Worm (Caenorhabditis elegans) whole organism, young adult: Measurements from ENCODE around the gene ZK353.2.
A peak's percentile ranks its signal among the peaks of the same experiment; 100 is the strongest.

ENCODE experiments used
- B0336.3 ChIP-seq: fragments of 200-800 bp; sonication (Bioruptor generic); IDR thresholded peaks from 2 replicates; pipeline ENCODE4 v1.3.6; 2022; ENCODE audit warnings: missing genetic modification characterization, missing compliant biosample characterization
- C17E4.6 ChIP-seq: fragments of 200-800 bp; sonication (Bioruptor generic); IDR thresholded peaks from 2 replicates; pipeline ENCODE4 v1.3.6; 2022; ENCODE audit warnings: missing genetic modification reagents, missing genetic modification characterization, missing compliant biosample characterization
- F52B5.7 ChIP-seq: sonication (generic microtip); optimal IDR thresholded peaks from 2 replicates; lab custom pipeline; 2016; ENCODE audit warnings: mild to moderate bottlenecking, missing genetic modification characterization, missing compliant biosample characterization
- T07F8.4 ChIP-seq: sonication (generic microtip); optimal IDR thresholded peaks from 2 replicates; lab custom pipeline; 2016; ENCODE audit warnings: mild to moderate bottlenecking, missing genetic modification characterization, moderate library complexity, missing compliant biosample characterization
- Y53G8AR.9 ChIP-seq: fragments of 200-800 bp; sonication (Bioruptor generic); conservative IDR thresholded peaks from 2 replicates; pipeline ENCODE4 v1.3.6; 2022; ENCODE audit warnings: missing genetic modification reagents, missing genetic modification characterization, missing compliant biosample characterization
- Y56A3A.18 ChIP-seq: fragments of 200-800 bp; sonication (Bioruptor generic); IDR thresholded peaks from 2 replicates; pipeline ENCODE4 v1.3.6; 2022; ENCODE audit warnings: missing genetic modification reagents, missing genetic modification characterization, missing compliant biosample characterization
- Y79H2A.3 ChIP-seq: fragments of 200-800 bp; sonication (Bioruptor generic); conservative IDR thresholded peaks from 2 replicates; pipeline ENCODE4 v1.3.6; 2022; ENCODE audit warnings: missing genetic modification reagents, missing genetic modification characterization, missing compliant biosample characterization
- ZK185.1 ChIP-seq: sonication (generic microtip); optimal IDR thresholded peaks from 2 replicates; lab custom pipeline; 2016; ENCODE audit warnings: mild to moderate bottlenecking, missing genetic modification characterization, missing compliant biosample characterization; ENCODE audit not compliant: poor library complexity, severe bottlenecking
- akir-1 ChIP-seq: fragments of 200-800 bp; sonication (Bioruptor generic); optimal IDR thresholded peaks from 2 replicates; lab custom pipeline; 2018; ENCODE audit warnings: mild to moderate bottlenecking, missing genetic modification characterization, moderate library complexity, missing compliant biosample characterization
- bed-1 ChIP-seq: fragments of 200-800 bp; sonication (Bioruptor generic); IDR thresholded peaks from 2 replicates; pipeline ENCODE4 v1.3.6; 2022; ENCODE audit warnings: missing genetic modification reagents, missing genetic modification characterization, missing compliant biosample characterization
- cebp-1 ChIP-seq, 2 experiments: fragments of 200-800 bp in 1 of 2; sonication (Bioruptor generic) in 1 of 2; sonication (generic microtip) in 1 of 2; IDR thresholded peaks in 1 of 2; optimal IDR thresholded peaks in 1 of 2; 2 replicates each; pipeline versions ENCODE4 v1.3.6 to Lab custom; 2017 to 2022; ENCODE audit warnings: missing compliant biosample characterization in 2 of 2, missing genetic modification characterization in 2 of 2, mild to moderate bottlenecking in 1 of 2, missing genetic modification reagents in 1 of 2, moderate library complexity in 1 of 2
- ceh-100 ChIP-seq: fragments of 200-800 bp; sonication (Bioruptor generic); IDR thresholded peaks from 2 replicates; pipeline ENCODE4 v1.3.6; 2022; ENCODE audit warnings: missing genetic modification reagents, missing genetic modification characterization, missing compliant biosample characterization
- ceh-27 ChIP-seq: fragments of 200-800 bp; sonication (Bioruptor generic); optimal IDR thresholded peaks from 2 replicates; lab custom pipeline; 2018; ENCODE audit warnings: mild to moderate bottlenecking, missing genetic modification characterization, moderate library complexity, missing compliant biosample characterization
- ceh-79 ChIP-seq: sonication (generic microtip); optimal IDR thresholded peaks from 2 replicates; lab custom pipeline; 2017; ENCODE audit warnings: mild to moderate bottlenecking, missing genetic modification characterization, missing compliant biosample characterization
- dox-1 ChIP-seq: fragments of 200-800 bp; sonication (Bioruptor generic); IDR thresholded peaks from 2 replicates; pipeline ENCODE4 v1.3.6; 2022; ENCODE audit warnings: missing genetic modification reagents, missing genetic modification characterization, missing compliant biosample characterization
- efl-1 ChIP-seq: fragments of 150-350 bp; optimal IDR thresholded peaks from 2 replicates; lab custom pipeline; 2014; ENCODE audit warnings: missing biosample characterization, missing genetic modification reagents, missing genetic modification characterization
- ekl-4 ChIP-seq: fragments of 200-800 bp; sonication (Bioruptor generic); IDR thresholded peaks from 2 replicates; pipeline ENCODE4 v1.3.6; 2022; ENCODE audit warnings: missing genetic modification reagents, missing genetic modification characterization, missing compliant biosample characterization
- gei-17 ChIP-seq: fragments of 200-800 bp; sonication (Bioruptor generic); optimal IDR thresholded peaks from 2 replicates; lab custom pipeline; 2018; ENCODE audit warnings: mild to moderate bottlenecking, missing genetic modification characterization, missing compliant biosample characterization
- him-1 ChIP-seq: sonication (generic microtip); optimal IDR thresholded peaks from 2 replicates; lab custom pipeline; 2016; ENCODE audit warnings: missing genotype, missing genetic modification reagents, missing genetic modification characterization, missing compliant biosample characterization
- hmg-1.2 ChIP-seq: fragments of 200-800 bp; sonication (Bioruptor generic); IDR thresholded peaks from 2 replicates; pipeline ENCODE4 v1.3.6; 2022; ENCODE audit warnings: missing genetic modification reagents, missing genetic modification characterization, missing compliant biosample characterization
- let-607 ChIP-seq, 2 experiments: fragments of 200-800 bp in 1 of 2; sonication (Bioruptor generic) in 1 of 2; sonication (generic microtip) in 1 of 2; optimal IDR thresholded peaks; 2 replicates each; lab custom pipeline; 2016 to 2018; ENCODE audit warnings: mild to moderate bottlenecking in 2 of 2, missing compliant biosample characterization in 2 of 2, missing genetic modification characterization in 2 of 2, moderate library complexity in 2 of 2, missing genotype in 1 of 2
- lin-40 ChIP-seq: sonication (generic microtip); optimal IDR thresholded peaks from 2 replicates; lab custom pipeline; 2016; ENCODE audit warnings: missing genetic modification characterization, mild to moderate bottlenecking, missing compliant biosample characterization, missing genotype, missing genetic modification reagents
- madf-10 ChIP-seq: sonication (generic microtip); optimal IDR thresholded peaks from 2 replicates; lab custom pipeline; 2016; ENCODE audit warnings: mild to moderate bottlenecking, missing genetic modification characterization, missing compliant biosample characterization
- madf-3 ChIP-seq: fragments of 200-800 bp; sonication (Bioruptor generic); IDR thresholded peaks from 2 replicates; pipeline ENCODE4 v1.3.6; 2022; ENCODE audit warnings: missing genetic modification reagents, missing genetic modification characterization, missing compliant biosample characterization
- madf-6 ChIP-seq: fragments of 200-800 bp; sonication (Bioruptor generic); IDR thresholded peaks from 2 replicates; pipeline ENCODE4 v1.3.6; 2022; ENCODE audit warnings: missing genetic modification reagents, missing genetic modification characterization, missing compliant biosample characterization
- mel-28 ChIP-seq: sonication (generic microtip); optimal IDR thresholded peaks from 2 replicates; lab custom pipeline; 2016; ENCODE audit warnings: borderline replicate concordance, mild to moderate bottlenecking, missing genetic modification characterization, missing compliant biosample characterization
- mes-4 ChIP-seq: sonication (generic microtip); optimal IDR thresholded peaks from 2 replicates; lab custom pipeline; 2016; ENCODE audit warnings: missing genotype, missing genetic modification characterization, missing compliant biosample characterization
- mxl-1 ChIP-seq: sonication (generic microtip); optimal IDR thresholded peaks from 2 replicates; lab custom pipeline; 2016; ENCODE audit warnings: missing genetic modification characterization, missing compliant biosample characterization
- nfya-1 ChIP-seq: sonication (generic microtip); optimal IDR thresholded peaks from 2 replicates; lab custom pipeline; 2017; ENCODE audit warnings: antibody characterized with exemption, missing compliant biosample characterization, missing genetic modification characterization, borderline replicate concordance; ENCODE audit not compliant: insufficient read depth
- nfyb-1 ChIP-seq: fragments of 200-800 bp; sonication (Bioruptor generic); IDR thresholded peaks from 2 replicates; pipeline ENCODE4 v1.3.6; 2022; ENCODE audit warnings: missing genetic modification reagents, missing genetic modification characterization, missing compliant biosample characterization
- nhr-120 ChIP-seq: fragments of 200-800 bp; sonication (Bioruptor generic); IDR thresholded peaks from 2 replicates; pipeline ENCODE4 v1.3.6; 2022; ENCODE audit warnings: missing genetic modification characterization, missing compliant biosample characterization
- nhr-80 ChIP-seq: sonication (generic microtip); optimal IDR thresholded peaks from 2 replicates; lab custom pipeline; 2016; ENCODE audit warnings: missing genetic modification characterization, missing compliant biosample characterization
- nhr-90 ChIP-seq: sonication (generic microtip); optimal IDR thresholded peaks from 2 replicates; lab custom pipeline; 2016; ENCODE audit warnings: missing genotype, mild to moderate bottlenecking, missing genetic modification characterization, missing compliant biosample characterization
- rcor-1 ChIP-seq: fragments of 200-800 bp; sonication (Bioruptor generic); IDR thresholded peaks from 2 replicates; pipeline ENCODE4 v1.3.6; 2022; ENCODE audit warnings: missing genetic modification reagents, missing genetic modification characterization, missing compliant biosample characterization
- repo-1 ChIP-seq: sonication (generic microtip); optimal IDR thresholded peaks from 2 replicates; lab custom pipeline; 2017; ENCODE audit warnings: mild to moderate bottlenecking, missing genetic modification characterization, missing compliant biosample characterization
- rpc-1 ChIP-seq, 2 experiments: fragments of 150-350 bp in 1 of 2; sonication (generic microtip) in 1 of 2; optimal IDR thresholded peaks; 2 replicates each; lab custom pipeline; 2014 to 2018; ENCODE audit warnings: missing biosample characterization in 1 of 2, missing genetic modification characterization in 1 of 2, missing genetic modification reagents in 1 of 2, missing genotype in 1 of 2
- sea-2 ChIP-seq: fragments of 200-800 bp; sonication (Bioruptor generic); IDR thresholded peaks from 2 replicates; pipeline ENCODE4 v1.3.6; 2022; ENCODE audit warnings: missing genetic modification characterization, missing compliant biosample characterization
- snpc-1.3 ChIP-seq: sonication (generic microtip); optimal IDR thresholded peaks from 2 replicates; lab custom pipeline; 2017; ENCODE audit warnings: missing genetic modification characterization, mild to moderate bottlenecking, missing compliant biosample characterization, antibody characterized with exemption, moderate library complexity, missing genotype, missing genetic modification reagents; ENCODE audit not compliant: insufficient read depth
- snpc-4 ChIP-seq, 5 experiments: fragments of 150-350 bp in 1 of 5; sonication (generic microtip) in 4 of 5; optimal IDR thresholded peaks; 2 replicates each; lab custom pipeline; 2014 to 2018; ENCODE audit warnings: missing genetic modification characterization in 5 of 5, missing biosample characterization in 3 of 5, antibody characterized with exemption in 2 of 5, mild to moderate bottlenecking in 2 of 5, missing compliant biosample characterization in 2 of 5, missing genotype in 2 of 5, moderate library complexity in 2 of 5, missing genetic modification reagents in 1 of 5
- tbx-9 ChIP-seq: sonication (generic microtip); optimal IDR thresholded peaks from 2 replicates; lab custom pipeline; 2016; ENCODE audit warnings: borderline replicate concordance, missing genetic modification characterization, inconsistent platforms, missing compliant biosample characterization
- tlf-1 ChIP-seq: fragments of 200-800 bp; sonication (Bioruptor generic); optimal IDR thresholded peaks from 2 replicates; lab custom pipeline; 2018; ENCODE audit warnings: mild to moderate bottlenecking, missing genetic modification characterization, missing compliant biosample characterization
- unc-62 ChIP-seq: fragments of 150-350 bp; optimal IDR thresholded peaks from 2 replicates; lab custom pipeline; 2014; ENCODE audit warnings: missing biosample characterization, missing genetic modification reagents, missing genetic modification characterization
- zim-3 ChIP-seq: sonication (generic microtip); optimal IDR thresholded peaks from 2 replicates; lab custom pipeline; 2017; ENCODE audit warnings: mild to moderate bottlenecking, missing genetic modification characterization, moderate library complexity, missing compliant biosample characterization
- ztf-22 ChIP-seq: fragments of 200-800 bp; sonication (Bioruptor generic); optimal IDR thresholded peaks from 2 replicates; lab custom pipeline; 2018; ENCODE audit warnings: mild to moderate bottlenecking, missing genetic modification characterization, moderate library complexity, missing compliant biosample characterization
- ztf-28 ChIP-seq: fragments of 200-800 bp; sonication (Bioruptor generic); IDR thresholded peaks from 2 replicates; pipeline ENCODE4 v1.3.6; 2022; ENCODE audit warnings: missing genetic modification reagents, missing genetic modification characterization, missing compliant biosample characterization
- ztf-6 ChIP-seq: fragments of 200-800 bp; sonication (Bioruptor generic); IDR thresholded peaks from 2 replicates; pipeline ENCODE4 v1.3.6; 2022; ENCODE audit warnings: missing genetic modification reagents, missing genetic modification characterization, missing compliant biosample characterization

Gene ZK353.2

ce11 chrIII:8446940-8447403, 48.5 kb downstream of the ZK353.2 start, which contains the start of gene rpn-3:
Gene rpn-3, plus strand, starts transcription at chrIII:8447353.
- peak; percentile 68; the same call in 1 of the 2 replicates for TF ChIP-seq ztf-28 (GFP tag; lab: Robert Waterston, UW)
- TF ChIP-seq unc-62 (GFP tag; lab: Kevin White, UChicago) = peak; percentile 2
- no peak for TF ChIP-seq zim-3 (tag; lab: Kevin White, UChicago)
- TF ChIP-seq him-1 = no peak
- TF ChIP-seq ceh-27 (GFP tag; lab: Kevin White, UChicago) = peak; percentile 90
- TF ChIP-seq tlf-1 (GFP tag; lab: Kevin White, UChicago) = peak; percentile 96
- no peak for TF ChIP-seq nhr-120 (GFP tag; lab: Robert Waterston, UW)
- TF ChIP-seq madf-6 (GFP tag; lab: Robert Waterston, UW) = peak; percentile 96
- TF ChIP-seq C17E4.6 = peak; percentile 89; the same call in 1 of the 2 replicates
- TF ChIP-seq let-607 (tag; optimal IDR thresholded peaks at IDR 0.05; lab: Kevin White, UChicago) = peak in 1 of 2 experiments; percentile 92
- peak; percentile 96 for TF ChIP-seq lin-40
- TF ChIP-seq mxl-1 (tag; lab: Kevin White, UChicago) = no peak
- TF ChIP-seq dox-1 = peak; percentile 84
- TF ChIP-seq ceh-100 (GFP tag; lab: Robert Waterston, UW) = peak; percentile 78
- TF ChIP-seq repo-1 (tag; lab: Kevin White, UChicago) = peak; percentile 90
- TF ChIP-seq madf-10 (tag; lab: Kevin White, UChicago) = peak; percentile 86
- TF ChIP-seq snpc-4 (GFP tag; optimal IDR thresholded peaks at IDR 0.05; lab: Kevin White, UChicago) = peak; percentile 38
- peak; percentile 46 to 84 (median 66) for TF ChIP-seq snpc-4 (tag; optimal IDR thresholded peaks at IDR 0.05; lab: Kevin White, UChicago)
- peak; percentile 65 for TF ChIP-seq cebp-1 (GFP tag; IDR thresholded peaks at IDR 0.05; lab: Robert Waterston, UW)
- peak; percentile 77 for TF ChIP-seq cebp-1 (tag; optimal IDR thresholded peaks at IDR 0.05; lab: Kevin White, UChicago)
- TF ChIP-seq snpc-1.3 = peak; percentile 78
- peak; percentile 94 for TF ChIP-seq rcor-1 (GFP tag; lab: Robert Waterston, UW)
- peak; percentile 98 for TF ChIP-seq ekl-4 (GFP tag; lab: Robert Waterston, UW)
- TF ChIP-seq efl-1 (GFP tag; lab: Kevin White, UChicago) = peak; percentile 69
- TF ChIP-seq nhr-80 (tag; lab: Kevin White, UChicago) = peak; percentile 19
- no peak for TF ChIP-seq tbx-9 (tag; lab: Kevin White, UChicago)
- TF ChIP-seq rpc-1 (optimal IDR thresholded peaks at IDR 0.05; lab: Kevin White, UChicago) = peak; percentile 76
- peak; percentile 13 for TF ChIP-seq rpc-1 (tag; optimal IDR thresholded peaks at IDR 0.05; lab: Kevin White, UChicago)
- TF ChIP-seq gei-17 = peak; percentile 77
- no peak for TF ChIP-seq mes-4 (tag; lab: Kevin White, UChicago)
- TF ChIP-seq F52B5.7 (tag; lab: Kevin White, UChicago) = no peak
- TF ChIP-seq bed-1 (GFP tag; lab: Robert Waterston, UW) = no peak
- no peak for TF ChIP-seq T07F8.4
- TF ChIP-seq akir-1 = no peak
- TF ChIP-seq nfya-1 (tag; lab: Kevin White, UChicago) = no peak
- TF ChIP-seq hmg-1.2 (GFP tag; lab: Robert Waterston, UW) = peak; percentile 74
- no peak for TF ChIP-seq ztf-22 (GFP tag; lab: Kevin White, UChicago)
- TF ChIP-seq madf-3 (GFP tag; lab: Robert Waterston, UW) = peak; percentile 94
- TF ChIP-seq Y53G8AR.9 (GFP tag; lab: Robert Waterston, UW) = peak; percentile 97
- peak; percentile 89 for TF ChIP-seq ZK185.1 (tag; lab: Kevin White, UChicago)
- peak; percentile 95 for TF ChIP-seq nfyb-1 (GFP tag; lab: Robert Waterston, UW)
- TF ChIP-seq sea-2 (GFP tag; lab: Robert Waterston, UW) = no peak
- peak; percentile 3 for TF ChIP-seq mel-28 (tag; lab: Kevin White, UChicago)
- TF ChIP-seq ceh-79 = peak; percentile 79
- 0 out of 2 replicates have a peak, but pooled peaks have one; percentile 56 for TF ChIP-seq Y79H2A.3 (GFP tag; lab: Robert Waterston, UW)
- no peak for TF ChIP-seq nhr-90 (tag; lab: Kevin White, UChicago)
- 0 out of 2 replicates have a peak, but pooled peaks have one; percentile 13 for TF ChIP-seq ztf-6 (GFP tag; lab: Robert Waterston, UW)
- peak; percentile 71 for TF ChIP-seq Y56A3A.18 (GFP tag; lab: Robert Waterston, UW)
- TF ChIP-seq B0336.3 (GFP tag; lab: Robert Waterston, UW) = peak; percentile 85
